Fruit fly (Drosophila melanogaster): Measurements from ENCODE around the gene KLHL18.
A peak's percentile ranks its signal among the peaks of the same experiment; 100 is the strongest.

The KLHL18 gene

dm6 chr3R:12010202-12010824 is at the start of gene KLHL18, which contains the start of gene GCC185 (continued):
- TF ChIP-seq CG15696 (tag; optimal IDR thresholded peaks at IDR 0.05) (peak; percentile 84), bcd (GFP tag; optimal IDR thresholded peaks at IDR 0.05) (peak; percentile 83), CG4404 (GFP tag; IDR thresholded peaks at IDR 0.05) (peak; percentile 90), CG8089 (GFP tag; optimal IDR thresholded peaks at IDR 0.05) (peak; percentile 23), Camta (GFP tag; optimal IDR thresholded peaks at IDR 0.05) (peak; percentile 61), ranshi (GFP tag; IDR thresholded peaks at IDR 0.05) (peak; percentile 76; the same call in 1 of the 2 replicates), dpn (GFP tag; optimal IDR thresholded peaks at IDR 0.05) (peak; percentile 67 to 83), Gug (GFP tag; IDR thresholded peaks at IDR 0.05) (peak; percentile 58; the same call in 3 of the 4 replicates), Atf3 (GFP tag; optimal IDR thresholded peaks at IDR 0.05) (peak; percentile 36), H15 (GFP tag; IDR thresholded peaks at IDR 0.05) (peak; percentile 55; the same call in 1 of the 3 replicates), nerfin-2 (GFP tag; IDR thresholded peaks at IDR 0.05; ENCODE audit: partially characterized antibody) (peak; percentile 57), mld (GFP tag; IDR thresholded peaks at IDR 0.05; ENCODE audit: partially characterized antibody) (peak; percentile 19; the same call in 1 of the 3 replicates), CG17385 (GFP tag; optimal IDR thresholded peaks at IDR 0.05) (no peak), CG15479 (GFP tag; optimal IDR thresholded peaks at IDR 0.05) (no peak), CG5180 (GFP tag; optimal IDR thresholded peaks at IDR 0.05) (no peak), HmgZ (tag; optimal IDR thresholded peaks at IDR 0.05) (peak; percentile 65), CG4730 (GFP tag; IDR thresholded peaks at IDR 0.05) (peak; percentile 56; the same call in 1 of the 2 replicates), Sox102F (GFP tag; optimal IDR thresholded peaks at IDR 0.05) (peak; percentile 62), CG33557 (GFP tag; optimal IDR thresholded peaks at IDR 0.05) (peak; percentile 74), CG2199 (GFP tag; IDR thresholded peaks at IDR 0.05) (no peak), cwo (GFP tag; optimal IDR thresholded peaks at IDR 0.05) (peak; percentile 33), az2 (GFP tag; optimal IDR thresholded peaks at IDR 0.05) (peak; percentile 78), bowl (GFP tag; IDR thresholded peaks at IDR 0.05) (no peak), sqz (GFP tag; optimal IDR thresholded peaks at IDR 0.05) (no peak), CG3065 (GFP tag; optimal IDR thresholded peaks at IDR 0.05) (peak; percentile 69), tio (GFP tag; optimal IDR thresholded peaks at IDR 0.05) (no peak), Ets65A (GFP tag) (peak; percentile 95), NfI (GFP tag; optimal IDR thresholded peaks at IDR 0.05) (peak; percentile 62), ftz-f1 (GFP tag; optimal IDR thresholded peaks at IDR 0.05) (no peak), CG11695 (GFP tag; IDR thresholded peaks at IDR 0.05) (0 out of 3 replicates have a peak, but pooled peaks have one; percentile 43), pzg (GFP tag; optimal IDR thresholded peaks at IDR 0.05) (peak; percentile 42), CG17328 (GFP tag; IDR thresholded peaks at IDR 0.05) (no peak), CG8290 (GFP tag; optimal IDR thresholded peaks at IDR 0.05) (peak; percentile 67), CG8290 (tag; optimal IDR thresholded peaks at IDR 0.05) (no peak), CG4820 (GFP tag; optimal IDR thresholded peaks at IDR 0.05) (peak; percentile 76), toy (GFP tag; IDR thresholded peaks at IDR 0.05) (peak; percentile 9; the same call in 1 of the 2 replicates), CG13287 (GFP tag; IDR thresholded peaks at IDR 0.05; ENCODE audit: partially characterized antibody) (peak; percentile 78), sima (GFP tag; optimal IDR thresholded peaks at IDR 0.05) (no peak), CG3847 (GFP tag; IDR thresholded peaks at IDR 0.05) (peak; percentile 90), sd (tag; optimal IDR thresholded peaks at IDR 0.05) (no peak), CG4282 (GFP tag; optimal IDR thresholded peaks at IDR 0.05) (peak; percentile 22), Mes4 (GFP tag; optimal IDR thresholded peaks at IDR 0.05) (no peak), CG7963 (GFP tag; IDR thresholded peaks at IDR 0.05; ENCODE audit: partially characterized antibody) (no peak), dm (GFP tag; optimal IDR thresholded peaks at IDR 0.05) (peak; percentile 20), CG2129 (GFP tag; IDR thresholded peaks at IDR 0.05; ENCODE audit: partially characterized antibody) (peak; percentile 56), CG4617 (GFP tag; optimal IDR thresholded peaks at IDR 0.05; ENCODE audit: borderline replicate concordance) (peak; percentile 80), CG8478 (optimal IDR thresholded peaks at IDR 0.05) (no peak), sob (GFP tag; IDR thresholded peaks at IDR 0.05) (peak; percentile 81), CG18764 (GFP tag; optimal IDR thresholded peaks at IDR 0.05) (peak; percentile 69), Hr51 (GFP tag; optimal IDR thresholded peaks at IDR 0.05) (peak in 1 of 2 experiments; percentile 73)
